Fruit fly (Drosophila melanogaster) whole organism, embryonic: ENCODE results near the gene Tace.

Experiments used
- Awh ChIP-seq: fragments of 200-800 bp; sonication (Bioruptor generic); IDR thresholded peaks from 2 replicates; pipeline ENCODE4, ENCODE4 v1.3.6; 2022; ENCODE audit warnings: missing biosample characterization, missing genetic modification characterization
- B-H2 ChIP-seq: fragments of 200-800 bp; sonication (Bioruptor generic); optimal IDR thresholded peaks from 2 replicates; lab custom pipeline; 2018; ENCODE audit warnings: missing biosample characterization, mild to moderate bottlenecking, missing genetic modification characterization
- CG12104 ChIP-seq: fragments of 200-800 bp; sonication (Bioruptor generic); optimal IDR thresholded peaks from 3 replicates; lab custom pipeline; 2016; ENCODE audit warnings: missing biosample characterization, missing genetic modification characterization
- CG12299 ChIP-seq: fragments of 200-800 bp; sonication (Bioruptor generic); optimal IDR thresholded peaks from 2 replicates; lab custom pipeline; 2018; ENCODE audit warnings: missing biosample characterization, mild to moderate bottlenecking, missing genetic modification characterization
- CG12659 ChIP-seq: fragments of 200-800 bp; sonication (Bioruptor generic); optimal IDR thresholded peaks from 3 replicates; lab custom pipeline; 2017; ENCODE audit warnings: mild to moderate bottlenecking, missing biosample characterization, missing genetic modification reagents, missing genetic modification characterization
- CG13624 ChIP-seq: fragments of 200-800 bp; sonication (Bioruptor generic); optimal IDR thresholded peaks from 2 replicates; lab custom pipeline; 2016; ENCODE audit warnings: missing biosample characterization, missing genetic modification characterization
- CG14710 ChIP-seq: fragments of 200-800 bp; sonication (Bioruptor generic); optimal IDR thresholded peaks from 3 replicates; lab custom pipeline; 2019; ENCODE audit warnings: missing biosample characterization, mild to moderate bottlenecking, missing genetic modification characterization, moderate library complexity
- CG14860 ChIP-seq: fragments of 200-800 bp; sonication (Bioruptor generic); IDR thresholded peaks from 3 replicates; pipeline ENCODE4 v1.3.6; 2022; ENCODE audit warnings: missing biosample characterization, missing genetic modification characterization; ENCODE audit not compliant: partially characterized antibody
- CG16815 ChIP-seq: fragments of 200-800 bp; sonication (Bioruptor generic); optimal IDR thresholded peaks from 3 replicates; lab custom pipeline; 2017; ENCODE audit warnings: missing biosample characterization, mild to moderate bottlenecking, missing genetic modification characterization
- CG17361 ChIP-seq: fragments of 200-800 bp; sonication (Bioruptor generic); IDR thresholded peaks from 3 replicates; pipeline ENCODE4 v1.3.6; 2022; ENCODE audit warnings: missing biosample characterization, missing genetic modification characterization
- CG17385 ChIP-seq: fragments of 200-800 bp; sonication (Bioruptor generic); optimal IDR thresholded peaks from 3 replicates; lab custom pipeline; 2018; ENCODE audit warnings: missing biosample characterization, mild to moderate bottlenecking, missing genetic modification characterization
- CG18262 ChIP-seq: fragments of 200-800 bp; optimal IDR thresholded peaks from 3 replicates; lab custom pipeline; 2019; ENCODE audit warnings: missing biosample characterization, mild to moderate bottlenecking, missing genetic modification characterization, moderate library complexity
- CG2116 ChIP-seq: fragments of 200-800 bp; sonication (Bioruptor generic); optimal IDR thresholded peaks from 3 replicates; lab custom pipeline; 2018; ENCODE audit warnings: missing biosample characterization, mild to moderate bottlenecking, missing genetic modification characterization
- CG30020 ChIP-seq: fragments of 200-800 bp; optimal IDR thresholded peaks from 2 replicates; lab custom pipeline; 2019; ENCODE audit warnings: missing biosample characterization, mild to moderate bottlenecking, missing genetic modification characterization, moderate library complexity
- CG3281 ChIP-seq: fragments of 200-800 bp; sonication (Bioruptor generic); optimal IDR thresholded peaks from 3 replicates; lab custom pipeline; 2017; ENCODE audit warnings: missing biosample characterization, mild to moderate bottlenecking, missing genetic modification characterization
- CG34224 ChIP-seq: fragments of 200-800 bp; sonication (Bioruptor generic); IDR thresholded peaks from 3 replicates; pipeline ENCODE4 v1.3.6; 2022; ENCODE audit warnings: missing biosample characterization, missing genetic modification characterization; ENCODE audit not compliant: partially characterized antibody
- CG3838 ChIP-seq: fragments of 200-800 bp; sonication (Bioruptor generic); optimal IDR thresholded peaks from 3 replicates; lab custom pipeline; 2016; ENCODE audit warnings: missing biosample characterization, missing genetic modification characterization
- CG3847 ChIP-seq: fragments of 200-800 bp; sonication (Bioruptor generic); IDR thresholded peaks from 2 replicates; pipeline ENCODE4 v1.3.6; 2022; ENCODE audit warnings: missing biosample characterization, missing genetic modification characterization
- CG6254 ChIP-seq: fragments of 200-800 bp; sonication (Bioruptor generic); optimal IDR thresholded peaks from 3 replicates; lab custom pipeline; 2017; ENCODE audit warnings: mild to moderate bottlenecking, missing biosample characterization, missing genetic modification reagents, missing genetic modification characterization
- CG6791 ChIP-seq: fragments of 200-800 bp; sonication (Bioruptor generic); IDR thresholded peaks from 3 replicates; pipeline ENCODE4 v1.3.6; 2022; ENCODE audit warnings: missing biosample characterization, missing genetic modification characterization; ENCODE audit not compliant: partially characterized antibody
- CG7556 ChIP-seq: fragments of 200-800 bp; sonication (Bioruptor generic); optimal IDR thresholded peaks from 2 replicates; lab custom pipeline; 2017; ENCODE audit warnings: missing biosample characterization, mild to moderate bottlenecking, missing genetic modification characterization
- CG8924 ChIP-seq: fragments of 200-800 bp; optimal IDR thresholded peaks from 3 replicates; lab custom pipeline; 2019; ENCODE audit warnings: missing biosample characterization, mild to moderate bottlenecking, missing genetic modification characterization, moderate library complexity
- CG9797 ChIP-seq: fragments of 200-800 bp; sonication (Bioruptor generic); optimal IDR thresholded peaks from 3 replicates; lab custom pipeline; 2018; ENCODE audit warnings: missing biosample characterization, mild to moderate bottlenecking, missing genetic modification characterization
- CHES-1-like ChIP-seq: fragments of 200-800 bp; sonication (Bioruptor generic); optimal IDR thresholded peaks from 2 replicates; lab custom pipeline; 2016; ENCODE audit warnings: missing biosample characterization, missing genetic modification characterization
- CTCF ChIP-seq: fragments of 200-800 bp; sonication (Bioruptor generic); optimal IDR thresholded peaks from 2 replicates; lab custom pipeline; 2017; ENCODE audit warnings: missing biosample characterization, mild to moderate bottlenecking, missing genetic modification characterization, moderate library complexity
- CoRest ChIP-seq: fragments of 200-800 bp; sonication (Bioruptor generic); optimal IDR thresholded peaks from 3 replicates; lab custom pipeline; 2018; ENCODE audit warnings: missing biosample characterization, mild to moderate bottlenecking, missing genetic modification characterization, moderate library complexity
- Doc3 ChIP-seq: fragments of 200-800 bp; sonication (Bioruptor generic); IDR thresholded peaks from 3 replicates; pipeline ENCODE4 v1.3.6; 2022; ENCODE audit warnings: missing biosample characterization, missing genetic modification characterization; ENCODE audit not compliant: partially characterized antibody
- Dp ChIP-seq: fragments of 200-800 bp; sonication (Bioruptor generic); optimal IDR thresholded peaks from 2 replicates; lab custom pipeline; 2018; ENCODE audit warnings: missing biosample characterization, mild to moderate bottlenecking, missing genetic modification characterization, moderate library complexity
- Eip74EF ChIP-seq, 2 experiments: fragments of 200-800 bp in 1 of 2; fragments of >200 bp in 1 of 2; sonication (Bioruptor generic) in 1 of 2; optimal IDR thresholded peaks; 2 replicates each; lab custom pipeline; 2017 to 2019; ENCODE audit warnings: missing biosample characterization in 2 of 2, missing genetic modification characterization in 2 of 2, mild to moderate bottlenecking in 1 of 2, moderate library complexity in 1 of 2
- HLHmδ ChIP-seq: fragments of 200-800 bp; sonication (Bioruptor generic); optimal IDR thresholded peaks from 2 replicates; lab custom pipeline; 2018; ENCODE audit warnings: missing biosample characterization, mild to moderate bottlenecking, missing genetic modification characterization, moderate library complexity
- Lim3 ChIP-seq: fragments of 200-800 bp; sonication (Bioruptor generic); IDR thresholded peaks from 2 replicates; pipeline ENCODE4 v1.3.6; 2022; ENCODE audit warnings: missing biosample characterization, missing genetic modification characterization
- Scr ChIP-seq: fragments of 200-800 bp; sonication (Bioruptor generic); IDR thresholded peaks from 2 replicates; pipeline ENCODE4 v1.3.6; 2022; ENCODE audit warnings: missing biosample characterization, missing genetic modification characterization; ENCODE audit not compliant: partially characterized antibody
- Spps ChIP-seq: fragments of 200-800 bp; sonication (Bioruptor generic); optimal IDR thresholded peaks from 2 replicates; lab custom pipeline; 2018; ENCODE audit warnings: missing biosample characterization, mild to moderate bottlenecking, missing genetic modification characterization
- TFAM ChIP-seq: fragments of 200-800 bp; sonication (Bioruptor generic); optimal IDR thresholded peaks from 2 replicates; lab custom pipeline; 2017; ENCODE audit warnings: missing biosample characterization, missing genetic modification characterization, inconsistent platforms
- amos ChIP-seq: fragments of 200-800 bp; sonication (Bioruptor generic); IDR thresholded peaks from 2 replicates; pipeline ENCODE4 v1.3.6; 2022; ENCODE audit warnings: missing biosample characterization, missing genetic modification characterization; ENCODE audit not compliant: partially characterized antibody
- ato ChIP-seq: fragments of 200-800 bp; sonication (Bioruptor generic); IDR thresholded peaks from 2 replicates; pipeline ENCODE4 v1.3.6; 2022; ENCODE audit warnings: missing biosample characterization, missing genetic modification characterization; ENCODE audit not compliant: partially characterized antibody
- bbx ChIP-seq: fragments of 200-800 bp; sonication (Bioruptor generic); IDR thresholded peaks from 2 replicates; pipeline ENCODE4 v1.3.6; 2022; ENCODE audit warnings: missing biosample characterization, missing genetic modification characterization; ENCODE audit not compliant: partially characterized antibody
- da ChIP-seq: fragments of 200-800 bp; sonication (Bioruptor generic); optimal IDR thresholded peaks from 2 replicates; lab custom pipeline; 2016; ENCODE audit warnings: missing biosample characterization, missing genetic modification characterization
- dpn ChIP-seq, 2 experiments: fragments of 200-800 bp; sonication (Bioruptor generic); optimal IDR thresholded peaks; 3 replicates each; lab custom pipeline; 2016; ENCODE audit warnings: missing biosample characterization in 2 of 2, missing genetic modification characterization in 2 of 2
- esg ChIP-seq: fragments of 200-800 bp; sonication (Bioruptor generic); conservative IDR thresholded peaks from 2 replicates; pipeline ENCODE4 v1.3.6; 2022; ENCODE audit warnings: missing biosample characterization, missing genetic modification characterization
- gfzf ChIP-seq: fragments of 200-800 bp; sonication (Bioruptor generic); optimal IDR thresholded peaks from 2 replicates; lab custom pipeline; 2016; ENCODE audit warnings: missing biosample characterization, mild to moderate bottlenecking, missing genetic modification characterization, moderate library complexity
- gsb-n ChIP-seq: fragments of 200-800 bp; sonication (Bioruptor generic); optimal IDR thresholded peaks from 3 replicates; lab custom pipeline; 2018; ENCODE audit warnings: missing biosample characterization, mild to moderate bottlenecking, missing genetic modification characterization
- hb ChIP-seq: fragments of 200-800 bp; sonication (Bioruptor generic); IDR thresholded peaks from 3 replicates; pipeline ENCODE4 v1.3.6; 2022; ENCODE audit warnings: missing biosample characterization, missing genetic modification characterization; ENCODE audit not compliant: partially characterized antibody
- lilli ChIP-seq: fragments of 200-800 bp; sonication (Bioruptor generic); optimal IDR thresholded peaks from 3 replicates; lab custom pipeline; 2016; ENCODE audit warnings: missing biosample characterization, missing genetic modification characterization
- mam ChIP-seq: fragments of 200-800 bp; sonication (Bioruptor generic); optimal IDR thresholded peaks from 3 replicates; lab custom pipeline; 2016; ENCODE audit warnings: missing biosample characterization, missing genetic modification characterization
- ro ChIP-seq: fragments of 200-800 bp; sonication (Bioruptor generic); IDR thresholded peaks from 2 replicates; pipeline ENCODE4 v1.3.6; 2022; ENCODE audit warnings: missing biosample characterization, missing genetic modification characterization
- scrt ChIP-seq: fragments of 200-800 bp; sonication (Bioruptor generic); optimal IDR thresholded peaks from 2 replicates; lab custom pipeline; 2018; ENCODE audit warnings: missing biosample characterization, mild to moderate bottlenecking, missing genetic modification characterization, moderate library complexity
- sna ChIP-seq: fragments of 200-800 bp; sonication (Bioruptor generic); IDR thresholded peaks from 2 replicates; pipeline ENCODE4 v1.3.6; 2022; ENCODE audit warnings: missing biosample characterization, missing genetic modification characterization; ENCODE audit not compliant: partially characterized antibody
- stwl ChIP-seq: fragments of 200-800 bp; sonication (Bioruptor generic); optimal IDR thresholded peaks from 3 replicates; lab custom pipeline; 2018; ENCODE audit warnings: missing biosample characterization, mild to moderate bottlenecking, missing genetic modification characterization, moderate library complexity
- zf30C ChIP-seq: fragments of 200-800 bp; sonication (Bioruptor generic); optimal IDR thresholded peaks from 3 replicates; lab custom pipeline; 2018; ENCODE audit warnings: missing biosample characterization, mild to moderate bottlenecking, missing genetic modification characterization

Tace gene

DNA sequence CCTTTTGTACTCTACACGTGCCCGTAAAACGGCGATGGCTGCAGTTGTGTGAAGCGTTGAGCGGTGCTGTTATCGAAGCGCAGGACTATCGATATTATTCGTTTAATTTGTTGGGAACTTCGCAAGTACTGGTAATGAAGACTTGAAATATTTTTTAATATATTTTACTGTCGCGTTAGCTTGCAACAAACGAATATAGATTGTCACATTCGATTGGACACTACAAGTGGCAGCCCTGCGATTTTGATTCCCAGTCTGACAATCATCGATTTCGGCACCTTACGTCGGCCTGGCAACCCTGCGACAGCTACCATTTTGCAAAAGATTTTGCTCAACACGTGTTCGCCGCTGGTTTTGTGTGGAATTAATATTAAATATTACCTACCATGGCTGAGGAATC, 4.3 kb downstream of the Tace start, which contains the start of the genes Nlp and Nph (continued):
- TF ChIP-seq zf30C (GFP tag; lab: Kevin White, UChicago) = no peak
- peak; percentile 28 for TF ChIP-seq CG13624 (GFP tag; lab: Kevin White, UChicago)
- 0 out of 2 replicates have a peak, but pooled peaks have one; percentile 53 for TF ChIP-seq CG3847
- peak; percentile 5 for TF ChIP-seq CG17385 (GFP tag; lab: Kevin White, UChicago)
- peak; percentile 40 for TF ChIP-seq CHES-1-like (GFP tag; lab: Kevin White, UChicago)
- peak; percentile 43 for TF ChIP-seq CG8924
- TF ChIP-seq CG3281 (GFP tag; lab: Kevin White, UChicago) = peak; percentile 39
- TF ChIP-seq CTCF = peak; percentile 37
- no peak for TF ChIP-seq esg (GFP tag; lab: Robert Waterston, UW)
- no peak for TF ChIP-seq Eip74EF (GFP tag; optimal IDR thresholded peaks at IDR 0.05; lab: Kevin White, UChicago)
- peak; percentile 77 for TF ChIP-seq CG6791 (GFP tag; lab: Robert Waterston, UW)
- TF ChIP-seq CG2116 (GFP tag; lab: Kevin White, UChicago) = peak; percentile 93
- no peak for TF ChIP-seq CG17361 (GFP tag; lab: Robert Waterston, UW)
- TF ChIP-seq gfzf (GFP tag; lab: Kevin White, UChicago) = peak; percentile 26
- TF ChIP-seq amos (GFP tag; lab: Robert Waterston, UW) = peak; percentile 76
- peak; percentile 38 for TF ChIP-seq CG30020
- TF ChIP-seq CG12104 (GFP tag; lab: Kevin White, UChicago) = no peak
- TF ChIP-seq bbx (GFP tag; lab: Robert Waterston, UW) = peak; percentile 76
- peak; percentile 90 for TF ChIP-seq stwl (tag; lab: Kevin White, UChicago)
- TF ChIP-seq CG7556 = no peak
- TF ChIP-seq Awh = no peak
- TF ChIP-seq CG14860 = peak; percentile 81
- TF ChIP-seq gsb-n (tag; lab: Kevin White, UChicago) = no peak
- TF ChIP-seq B-H2 (GFP tag; lab: Kevin White, UChicago) = peak; percentile 29
- TF ChIP-seq lilli (GFP tag; lab: Kevin White, UChicago) = peak; percentile 54
- TF ChIP-seq CG34224 (GFP tag; lab: Robert Waterston, UW) = peak; percentile 92
- peak; percentile 94 for TF ChIP-seq Doc3 (GFP tag; lab: Robert Waterston, UW)
- TF ChIP-seq HLHmδ (GFP tag; lab: Kevin White, UChicago) = no peak
- no peak for TF ChIP-seq da (GFP tag; lab: Kevin White, UChicago)
- TF ChIP-seq Lim3 (GFP tag; lab: Robert Waterston, UW) = no peak
- peak; percentile 94 for TF ChIP-seq sna (GFP tag; lab: Robert Waterston, UW)
- peak; percentile 75 for TF ChIP-seq scrt (GFP tag; lab: Kevin White, UChicago)
- TF ChIP-seq CG12299 (tag; lab: Kevin White, UChicago) = no peak
- peak; percentile 34 for TF ChIP-seq Dp (GFP tag; lab: Kevin White, UChicago)
- peak; percentile 61 for TF ChIP-seq CG9797 (GFP tag; lab: Kevin White, UChicago)
- TF ChIP-seq mam (GFP tag; lab: Kevin White, UChicago) = peak; percentile 36
- TF ChIP-seq dpn (GFP tag; optimal IDR thresholded peaks at IDR 0.05; lab: Kevin White, UChicago) = peak; percentile 36 to 41
- no peak for TF ChIP-seq CG6254 (GFP tag; lab: Kevin White, UChicago)
- TF ChIP-seq TFAM = no peak
- peak; percentile 10 for TF ChIP-seq CG3838
- peak; percentile 65 for TF ChIP-seq CG12659 (GFP tag; lab: Kevin White, UChicago)
- TF ChIP-seq CG16815 (GFP tag; lab: Kevin White, UChicago) = no peak
- peak; percentile 83 for TF ChIP-seq hb (GFP tag; lab: Robert Waterston, UW)
- peak; percentile 90 for TF ChIP-seq Scr (GFP tag; lab: Robert Waterston, UW)
- TF ChIP-seq CoRest (tag; lab: Kevin White, UChicago) = peak; percentile 15
- peak; percentile 67 for TF ChIP-seq CG14710 (tag; lab: Kevin White, UChicago)
- TF ChIP-seq CG18262 (tag; lab: Kevin White, UChicago) = peak; percentile 32
- TF ChIP-seq ro (GFP tag; lab: Robert Waterston, UW) = no peak
- TF ChIP-seq Spps (tag; lab: Kevin White, UChicago) = peak; percentile 7
- peak; percentile 85 for TF ChIP-seq ato (GFP tag; lab: Robert Waterston, UW)
